Fruit fly (Drosophila melanogaster) whole organism, prepupa: ENCODE results near the gene Cp18.

Experiments
- Blimp-1 ChIP-seq: fragments of 200-800 bp; sonication (Bioruptor generic); optimal IDR thresholded peaks from 3 replicates; lab custom pipeline; 2017; ENCODE audit warnings: missing biosample characterization, missing genetic modification characterization, mild to moderate bottlenecking, moderate library complexity, missing genetic modification reagents
- CG10631 ChIP-seq: fragments of 200-800 bp; sonication (Bioruptor generic); optimal IDR thresholded peaks from 2 replicates; lab custom pipeline; 2016; ENCODE audit warnings: missing biosample characterization, missing genetic modification characterization
- CG10669 ChIP-seq: fragments of 200-800 bp; sonication (Bioruptor generic); optimal IDR thresholded peaks from 3 replicates; lab custom pipeline; 2018; ENCODE audit warnings: missing biosample characterization, mild to moderate bottlenecking, missing genetic modification characterization, moderate library complexity
- CG11294 ChIP-seq: fragments of 200-800 bp; sonication (Bioruptor generic); IDR thresholded peaks from 2 replicates; pipeline ENCODE4 v1.3.6; 2022; ENCODE audit warnings: missing biosample characterization, missing genetic modification characterization
- CG11762 ChIP-seq: fragments of 200-800 bp; sonication (Bioruptor generic); optimal IDR thresholded peaks from 3 replicates; lab custom pipeline; 2016; ENCODE audit warnings: missing biosample characterization, missing genetic modification characterization; ENCODE audit not compliant: insufficient read depth
- CG11902 ChIP-seq: fragments of 200-800 bp; sonication (Bioruptor generic); optimal IDR thresholded peaks from 3 replicates; lab custom pipeline; 2016; ENCODE audit warnings: missing biosample characterization, missing genetic modification characterization
- CG31627 ChIP-seq: fragments of 200-800 bp; sonication (Bioruptor generic); optimal IDR thresholded peaks from 3 replicates; lab custom pipeline; 2016; ENCODE audit warnings: missing biosample characterization, missing genetic modification characterization
- CG32006 ChIP-seq: fragments of 200-800 bp; sonication (Bioruptor generic); optimal IDR thresholded peaks from 3 replicates; lab custom pipeline; 2017; ENCODE audit warnings: missing biosample characterization, mild to moderate bottlenecking, missing genetic modification characterization
- CG3919 ChIP-seq: fragments of 200-800 bp; sonication (Bioruptor generic); optimal IDR thresholded peaks from 3 replicates; lab custom pipeline; 2016; ENCODE audit warnings: missing biosample characterization, missing genetic modification characterization
- CG6163 ChIP-seq: fragments of 200-800 bp; sonication (Bioruptor generic); IDR thresholded peaks from 3 replicates; pipeline ENCODE4 v1.3.6; 2022; ENCODE audit warnings: missing biosample characterization, missing genetic modification characterization
- CG6276 ChIP-seq: fragments of 200-800 bp; sonication (Bioruptor generic); optimal IDR thresholded peaks from 2 replicates; lab custom pipeline; 2017; ENCODE audit warnings: missing biosample characterization, mild to moderate bottlenecking, missing genetic modification characterization
- CG6792 ChIP-seq: fragments of 200-800 bp; sonication (Bioruptor generic); optimal IDR thresholded peaks from 3 replicates; lab custom pipeline; 2016; ENCODE audit warnings: missing biosample characterization, missing genetic modification characterization
- CG6808 ChIP-seq: fragments of 200-800 bp; sonication (Bioruptor generic); optimal IDR thresholded peaks from 3 replicates; lab custom pipeline; 2017; ENCODE audit warnings: missing biosample characterization, missing genetic modification characterization, mild to moderate bottlenecking, moderate library complexity, missing genetic modification reagents
- CG6854 ChIP-seq: fragments of 200-800 bp; sonication (Bioruptor generic); optimal IDR thresholded peaks from 2 replicates; lab custom pipeline; 2017; ENCODE audit warnings: missing biosample characterization, mild to moderate bottlenecking, missing genetic modification characterization
- CG7368 ChIP-seq: fragments of 200-800 bp; sonication (Bioruptor generic); optimal IDR thresholded peaks from 3 replicates; lab custom pipeline; 2016; ENCODE audit warnings: missing biosample characterization, missing genetic modification characterization
- CG8119 ChIP-seq: fragments of 200-800 bp; sonication (Bioruptor generic); IDR thresholded peaks from 3 replicates; pipeline ENCODE4 v1.3.6; 2022; ENCODE audit warnings: missing biosample characterization, missing genetic modification characterization
- CG8632 ChIP-seq: fragments of 200-800 bp; sonication (Bioruptor generic); optimal IDR thresholded peaks from 3 replicates; lab custom pipeline; 2016; ENCODE audit warnings: missing biosample characterization, missing genetic modification characterization
- CG9139 ChIP-seq: fragments of 200-800 bp; sonication (Bioruptor generic); optimal IDR thresholded peaks from 3 replicates; lab custom pipeline; 2017; ENCODE audit warnings: missing biosample characterization, mild to moderate bottlenecking, missing genetic modification characterization
- Eip78C ChIP-seq: fragments of 200-800 bp; sonication (Bioruptor generic); peaks from one replicate; lab custom pipeline; 2016; ENCODE audit warnings: missing biosample characterization, missing genetic modification characterization
- Eip93F ChIP-seq: fragments of 200-800 bp; sonication (Bioruptor generic); optimal IDR thresholded peaks from 2 replicates; lab custom pipeline; 2016; ENCODE audit warnings: missing biosample characterization, mild to moderate bottlenecking, missing genetic modification characterization
- Ets21C ChIP-seq: fragments of 200-800 bp; sonication (Bioruptor generic); optimal IDR thresholded peaks from 3 replicates; lab custom pipeline; 2016; ENCODE audit warnings: missing biosample characterization, missing genetic modification characterization
- Ets96B ChIP-seq: fragments of 200-800 bp; optimal IDR thresholded peaks from 2 replicates; lab custom pipeline; 2019; ENCODE audit warnings: missing biosample characterization, mild to moderate bottlenecking, missing genetic modification characterization, moderate library complexity
- Gug ChIP-seq: fragments of 200-800 bp; sonication (Bioruptor generic); IDR thresholded peaks from 2 replicates; pipeline ENCODE4 v1.3.6; 2022; ENCODE audit warnings: missing biosample characterization, missing genetic modification characterization
- Hr38 ChIP-seq: sonication (Bioruptor generic); optimal IDR thresholded peaks from 2 replicates; lab custom pipeline; 2016; ENCODE audit warnings: missing biosample characterization, missing genetic modification characterization
- Hr4 ChIP-seq: fragments of 200-800 bp; sonication (Bioruptor generic); optimal IDR thresholded peaks from 3 replicates; lab custom pipeline; 2016; ENCODE audit warnings: missing biosample characterization, missing genetic modification characterization
- Lpt ChIP-seq: fragments of 200-800 bp; sonication (Bioruptor generic); optimal IDR thresholded peaks from 3 replicates; lab custom pipeline; 2016; ENCODE audit warnings: missing biosample characterization, missing genetic modification characterization
- Met ChIP-seq: fragments of 200-800 bp; sonication (Bioruptor generic); optimal IDR thresholded peaks from 3 replicates; lab custom pipeline; 2016; ENCODE audit warnings: missing biosample characterization, missing genetic modification characterization
- Smox ChIP-seq: fragments of 200-800 bp; sonication (Bioruptor generic); optimal IDR thresholded peaks from 3 replicates; lab custom pipeline; 2016; ENCODE audit warnings: missing biosample characterization, missing genetic modification characterization
- Sox102F ChIP-seq: fragments of 200-800 bp; sonication (Bioruptor generic); optimal IDR thresholded peaks from 2 replicates; lab custom pipeline; 2016; ENCODE audit warnings: missing biosample characterization, mild to moderate bottlenecking, missing genetic modification characterization
- Sox14 ChIP-seq: fragments of 200-800 bp; sonication (Bioruptor generic); optimal IDR thresholded peaks from 3 replicates; lab custom pipeline; 2016; ENCODE audit warnings: missing biosample characterization, missing genetic modification characterization
- achi ChIP-seq: fragments of 200-800 bp; sonication (Bioruptor generic); optimal IDR thresholded peaks from 3 replicates; lab custom pipeline; 2016; ENCODE audit warnings: missing biosample characterization, missing genetic modification characterization
- cyc ChIP-seq: fragments of 200-800 bp; sonication (Bioruptor generic); optimal IDR thresholded peaks from 3 replicates; lab custom pipeline; 2016; ENCODE audit warnings: missing biosample characterization, missing genetic modification characterization
- dac ChIP-seq: fragments of 200-800 bp; sonication (Bioruptor generic); optimal IDR thresholded peaks from 2 replicates; lab custom pipeline; 2017; ENCODE audit warnings: missing biosample characterization, mild to moderate bottlenecking, missing genetic modification characterization
- dsx ChIP-seq: fragments of 200-800 bp; optimal IDR thresholded peaks from 3 replicates; lab custom pipeline; 2019; ENCODE audit warnings: missing biosample characterization, mild to moderate bottlenecking, missing genetic modification characterization, moderate library complexity; ENCODE audit not compliant: poor library complexity, severe bottlenecking
- eg ChIP-seq: fragments of 200-800 bp; sonication (Bioruptor generic); IDR thresholded peaks from 3 replicates; pipeline ENCODE4 v1.3.6; 2022; ENCODE audit warnings: missing biosample characterization, missing genetic modification characterization
- esn ChIP-seq: fragments of 200-800 bp; sonication (Bioruptor generic); optimal IDR thresholded peaks from 2 replicates; lab custom pipeline; 2016; ENCODE audit warnings: missing biosample characterization, mild to moderate bottlenecking, missing genetic modification characterization, moderate library complexity
- fd85E ChIP-seq: fragments of 200-800 bp; sonication (Bioruptor generic); optimal IDR thresholded peaks from 3 replicates; lab custom pipeline; 2016; ENCODE audit warnings: missing biosample characterization, missing genetic modification characterization
- fkh ChIP-seq: fragments of 200-800 bp; sonication (Bioruptor generic); optimal IDR thresholded peaks from 3 replicates; lab custom pipeline; 2017; ENCODE audit warnings: missing biosample characterization, mild to moderate bottlenecking, missing genetic modification characterization, moderate library complexity
- lz ChIP-seq: fragments of 200-800 bp; sonication (Bioruptor generic); optimal IDR thresholded peaks from 3 replicates; lab custom pipeline; 2016; ENCODE audit warnings: missing biosample characterization, missing genetic modification characterization
- net ChIP-seq: fragments of 200-800 bp; sonication (Bioruptor generic); optimal IDR thresholded peaks from 3 replicates; lab custom pipeline; 2016; ENCODE audit warnings: missing biosample characterization, missing genetic modification characterization
- pdm3 ChIP-seq: fragments of 200-800 bp; sonication (Bioruptor generic); optimal IDR thresholded peaks from 3 replicates; lab custom pipeline; 2016; ENCODE audit warnings: missing biosample characterization, missing genetic modification characterization
- spab ChIP-seq: fragments of 200-800 bp; sonication (Bioruptor generic); optimal IDR thresholded peaks from 2 replicates; lab custom pipeline; 2017; ENCODE audit warnings: missing biosample characterization, mild to moderate bottlenecking, missing genetic modification characterization, missing genetic modification reagents
- ss ChIP-seq, 2 experiments: fragments of 200-800 bp; sonication (Bioruptor generic); optimal IDR thresholded peaks; 2 replicates in 1 of 2; 3 replicates in 1 of 2; lab custom pipeline; 2017 to 2018; ENCODE audit warnings: mild to moderate bottlenecking in 2 of 2, missing biosample characterization in 2 of 2, missing genetic modification characterization in 2 of 2, moderate library complexity in 1 of 2
- svp ChIP-seq: fragments of 200-800 bp; sonication (Bioruptor generic); peaks from one replicate; lab custom pipeline; 2016; ENCODE audit warnings: missing biosample characterization, missing genetic modification characterization
- topi ChIP-seq: fragments of 200-800 bp; sonication (Bioruptor generic); optimal IDR thresholded peaks from 3 replicates; lab custom pipeline; 2016; ENCODE audit warnings: missing biosample characterization, missing genetic modification characterization
- vri ChIP-seq: fragments of 200-800 bp; sonication (Bioruptor generic); optimal IDR thresholded peaks from 3 replicates; lab custom pipeline; 2016; ENCODE audit warnings: missing biosample characterization, mild to moderate bottlenecking, missing genetic modification characterization

The Cp18 gene

DNA sequence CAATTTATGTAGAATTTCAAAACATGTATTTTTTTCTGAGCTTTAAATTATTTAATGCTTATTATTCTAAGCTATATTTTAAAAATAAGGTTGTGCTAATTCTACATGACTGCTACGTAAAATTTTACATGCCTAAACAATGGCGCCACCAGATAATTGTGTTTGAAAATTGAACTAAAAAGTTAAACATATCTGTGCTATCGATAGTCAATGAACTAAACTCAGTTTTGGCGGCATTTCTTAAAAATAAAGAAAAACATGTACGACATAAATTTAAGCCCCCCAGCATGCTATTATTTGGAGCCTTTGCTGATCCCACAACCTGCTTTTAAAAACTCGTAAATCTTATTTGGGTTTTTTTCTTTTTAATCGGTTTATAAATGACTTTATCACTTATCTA lies 8.0 kb upstream of the Cp18 start (continued):
- TF ChIP-seq CG32006 (GFP tag; lab: Kevin White, UChicago), result no peak
- TF ChIP-seq fkh, result no peak

DNA sequence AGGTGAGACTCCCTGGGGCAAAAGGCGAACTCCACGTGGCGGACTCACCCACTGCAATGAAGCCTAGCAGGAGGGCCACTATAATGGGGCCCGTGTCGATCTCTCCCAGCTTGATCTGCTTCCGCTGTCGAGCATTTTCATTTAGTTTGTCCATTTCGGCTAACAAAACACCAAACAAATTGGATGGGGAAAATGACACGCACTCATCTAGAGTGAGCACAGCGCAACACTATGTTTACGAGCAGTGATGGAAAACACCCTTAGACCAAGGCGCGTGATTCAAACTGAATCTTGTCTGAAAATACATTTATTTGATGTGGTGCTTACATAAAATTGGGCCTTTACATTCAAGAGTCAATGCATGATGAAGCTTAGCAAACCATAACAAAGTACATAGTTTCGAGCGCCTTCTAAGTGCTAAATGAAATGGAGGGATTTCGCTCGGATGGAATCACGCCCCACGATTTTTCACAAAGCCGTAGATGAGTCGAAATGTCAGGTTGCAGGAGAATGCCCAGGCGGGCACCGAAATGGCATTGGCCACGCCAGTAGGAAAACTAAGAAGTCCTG lies 6.5 kb upstream of the Cp18 start, which contains the start of gene SrpRbeta:
Gene SrpRbeta (minus strand): TSS at position 236 of the 570 bp plus-strand sequence.
- no peak for TF ChIP-seq CG11762 (GFP tag; lab: Kevin White, UChicago)
- TF ChIP-seq pdm3 (GFP tag; lab: Kevin White, UChicago), result no peak
- TF ChIP-seq Lpt (GFP tag; lab: Kevin White, UChicago), result no peak
- TF ChIP-seq vri (GFP tag; lab: Kevin White, UChicago), result peak; percentile 26
- peak; percentile 11 for TF ChIP-seq cyc (GFP tag; lab: Kevin White, UChicago)
- no peak for TF ChIP-seq CG32006 (GFP tag; lab: Kevin White, UChicago)
- peak; percentile 22; the same call in 1 of the 3 replicates for TF ChIP-seq eg (GFP tag; lab: Robert Waterston, UW)
- TF ChIP-seq fd85E (GFP tag; lab: Kevin White, UChicago), result no peak
- peak; percentile 12 for TF ChIP-seq CG31627
- no peak for TF ChIP-seq Met
- peak; percentile 49 for TF ChIP-seq topi (GFP tag; lab: Kevin White, UChicago)
- TF ChIP-seq esn (GFP tag; lab: Kevin White, UChicago), result peak; percentile 59
- TF ChIP-seq achi (GFP tag; lab: Kevin White, UChicago), result peak; percentile 26
- TF ChIP-seq CG6808 (GFP tag; lab: Kevin White, UChicago), result peak; percentile 7
- TF ChIP-seq lz, result peak; percentile 40
- TF ChIP-seq CG6792 (GFP tag; lab: Kevin White, UChicago), result no peak
- no peak for TF ChIP-seq CG8632 (GFP tag; lab: Kevin White, UChicago)
- TF ChIP-seq Eip93F, result no peak
- TF ChIP-seq Eip78C (GFP tag; lab: Kevin White, UChicago), result peak; percentile 46
- peak in 1 of 2 experiments; percentile 35 for TF ChIP-seq ss (GFP tag; optimal IDR thresholded peaks at IDR 0.05; lab: Kevin White, UChicago)
- peak; percentile 11 for TF ChIP-seq Sox14 (GFP tag; lab: Kevin White, UChicago)
- TF ChIP-seq CG3919, result peak; percentile 49
- TF ChIP-seq spab (GFP tag; lab: Kevin White, UChicago), result no peak

DNA sequence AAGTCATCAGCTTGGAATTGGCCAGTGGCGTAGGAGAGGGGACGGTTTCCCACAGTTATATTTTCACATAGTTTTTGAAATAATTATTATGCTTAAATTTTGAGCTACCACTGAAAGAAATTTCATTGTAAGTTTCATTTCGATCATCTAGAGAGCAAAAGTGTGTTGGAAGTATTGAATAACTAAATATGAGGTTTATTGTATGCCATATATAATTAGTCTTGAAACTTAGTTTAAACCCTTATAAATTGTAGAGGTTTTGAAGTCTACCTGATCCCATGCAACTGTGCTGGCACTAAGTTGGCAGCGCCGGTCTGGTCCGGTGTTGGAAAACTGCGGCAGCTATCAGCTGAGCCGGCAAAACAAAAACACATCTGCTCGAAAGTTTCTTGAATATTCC lies 5.4 kb upstream of the Cp18 start, which contains the start of the genes CG32022 and CG6511:
Gene CG32022 (minus strand): TSS at position 128 of the 400 bp plus-strand sequence.
Gene CG6511 (plus strand): TSS at position 180 of the 400 bp plus-strand sequence.
- TF ChIP-seq CG8119 (GFP tag; lab: Robert Waterston, UW), result peak; percentile 96
- peak; percentile 98 for TF ChIP-seq CG11902 (GFP tag; lab: Kevin White, UChicago)
- TF ChIP-seq CG10631, result peak; percentile 99
- TF ChIP-seq net (GFP tag; lab: Kevin White, UChicago), result peak; percentile 96
- peak; percentile 95 for TF ChIP-seq CG6808 (GFP tag; lab: Kevin White, UChicago)
- TF ChIP-seq Ets96B, result peak; percentile 97
- TF ChIP-seq Hr4 (GFP tag; lab: Kevin White, UChicago), result peak; percentile 99
- TF ChIP-seq CG9139 (GFP tag; lab: Kevin White, UChicago), result peak; percentile 89
- TF ChIP-seq CG11762 (GFP tag; lab: Kevin White, UChicago), result peak; percentile 97
- TF ChIP-seq Gug (GFP tag; lab: Robert Waterston, UW), result peak; percentile 96
- peak; percentile 91 for TF ChIP-seq Blimp-1
- TF ChIP-seq spab (GFP tag; lab: Kevin White, UChicago), result peak; percentile 95
- TF ChIP-seq dsx (GFP tag; lab: Kevin White, UChicago), result peak; percentile 95
- TF ChIP-seq CG11294 (GFP tag; lab: Robert Waterston, UW), result peak; percentile 96
- peak; percentile 98 for TF ChIP-seq Met
- TF ChIP-seq Sox14 (GFP tag; lab: Kevin White, UChicago), result peak; percentile 99
- peak; percentile 99 for TF ChIP-seq CG32006 (GFP tag; lab: Kevin White, UChicago)
- peak; percentile 99 for TF ChIP-seq svp (GFP tag; lab: Kevin White, UChicago)
- TF ChIP-seq CG6163 (GFP tag; lab: Robert Waterston, UW), result peak; percentile 95
- peak; percentile 97 for TF ChIP-seq Smox (GFP tag; lab: Kevin White, UChicago)
- peak; percentile 95 for TF ChIP-seq Lpt (GFP tag; lab: Kevin White, UChicago)
- TF ChIP-seq CG7368 (GFP tag; lab: Kevin White, UChicago), result peak; percentile 95
- TF ChIP-seq CG31627, result peak; percentile 99
- peak; percentile 96 for TF ChIP-seq CG6854 (GFP tag; lab: Kevin White, UChicago)
- TF ChIP-seq CG10669 (GFP tag; lab: Kevin White, UChicago), result peak; percentile 98
- TF ChIP-seq Hr38 (GFP tag; lab: Kevin White, UChicago), result peak; percentile 82
- peak; percentile 97 for TF ChIP-seq achi (GFP tag; lab: Kevin White, UChicago)
- TF ChIP-seq CG6276 (GFP tag; lab: Kevin White, UChicago), result peak; percentile 95
- peak; percentile 99 for TF ChIP-seq pdm3 (GFP tag; lab: Kevin White, UChicago)
- TF ChIP-seq Ets21C (GFP tag; lab: Kevin White, UChicago), result peak; percentile 98
- peak; percentile 98 for TF ChIP-seq dac (GFP tag; lab: Kevin White, UChicago)
- peak; percentile 97 for TF ChIP-seq Sox102F (GFP tag; lab: Kevin White, UChicago)
- peak; percentile 99 for TF ChIP-seq lz
